Worm (Caenorhabditis elegans) whole organism, L1 larva: ENCODE data around the gene F15B9.11.

Source experiments
- ama-1 ChIP-seq: fragments of 150-350 bp; optimal IDR thresholded peaks from 2 replicates; lab custom pipeline; 2014
- ceh-88 ChIP-seq: fragments of 200-800 bp; sonication (Bioruptor generic); IDR thresholded peaks from 2 replicates; pipeline ENCODE4 v1.3.6; 2022; ENCODE audit warnings: missing genetic modification characterization, missing compliant biosample characterization
- lin-14 ChIP-seq: fragments of 200-800 bp; sonication (Bioruptor generic); optimal IDR thresholded peaks from 2 replicates; lab custom pipeline; 2018; ENCODE audit warnings: mild to moderate bottlenecking, missing genetic modification characterization, moderate library complexity, missing compliant biosample characterization
- lin-39 ChIP-seq: fragments of 150-350 bp; optimal IDR thresholded peaks from 2 replicates; lab custom pipeline; 2014; ENCODE audit warnings: missing biosample characterization, missing genetic modification reagents, missing genetic modification characterization
- nhr-12 ChIP-seq: sonication (generic microtip); optimal IDR thresholded peaks from 2 replicates; lab custom pipeline; 2017; ENCODE audit warnings: missing biosample characterization, missing genetic modification characterization
- nhr-237 ChIP-seq: fragments of 150-350 bp; optimal IDR thresholded peaks from 2 replicates; lab custom pipeline; 2014; ENCODE audit warnings: missing biosample characterization, missing genetic modification characterization
- nhr-77 ChIP-seq: fragments of 150-350 bp; optimal IDR thresholded peaks from 2 replicates; lab custom pipeline; 2014; ENCODE audit warnings: missing biosample characterization, missing genetic modification characterization
- tbx-2 ChIP-seq: sonication (generic microtip); optimal IDR thresholded peaks from 2 replicates; lab custom pipeline; 2016; ENCODE audit warnings: missing genetic modification characterization, missing compliant biosample characterization
- unc-62 ChIP-seq: fragments of 150-350 bp; optimal IDR thresholded peaks from 2 replicates; lab custom pipeline; 2014; ENCODE audit warnings: missing biosample characterization, missing genetic modification reagents, missing genetic modification characterization
- zag-1 ChIP-seq: fragments of 150-350 bp; optimal IDR thresholded peaks from 2 replicates; lab custom pipeline; 2014; ENCODE audit warnings: missing biosample characterization, missing genetic modification characterization

ce11 chrV:12968555-12968954, 24.1 kb downstream of the F15B9.11 start, which contains the start of gene lin-46:
- no peak for TF ChIP-seq ama-1 (lab: Kevin White, UChicago)
- no peak for TF ChIP-seq lin-39 (tag; lab: Kevin White, UChicago)
- no peak for TF ChIP-seq lin-14 (GFP tag; lab: Kevin White, UChicago)
- no peak for TF ChIP-seq nhr-12 (tag; lab: Kevin White, UChicago)
- TF ChIP-seq nhr-77 (tag; lab: Kevin White, UChicago): no peak
- no peak for TF ChIP-seq tbx-2 (tag; lab: Kevin White, UChicago)
- TF ChIP-seq nhr-237: no peak
- no peak for TF ChIP-seq unc-62 (GFP tag; lab: Kevin White, UChicago)
- no peak for TF ChIP-seq ceh-88 (GFP tag; lab: Robert Waterston, UW)
- TF ChIP-seq zag-1 (tag; lab: Kevin White, UChicago): no peak
